Worm (Caenorhabditis elegans): ENCODE measurements around the gene scl-5.

DNA sequence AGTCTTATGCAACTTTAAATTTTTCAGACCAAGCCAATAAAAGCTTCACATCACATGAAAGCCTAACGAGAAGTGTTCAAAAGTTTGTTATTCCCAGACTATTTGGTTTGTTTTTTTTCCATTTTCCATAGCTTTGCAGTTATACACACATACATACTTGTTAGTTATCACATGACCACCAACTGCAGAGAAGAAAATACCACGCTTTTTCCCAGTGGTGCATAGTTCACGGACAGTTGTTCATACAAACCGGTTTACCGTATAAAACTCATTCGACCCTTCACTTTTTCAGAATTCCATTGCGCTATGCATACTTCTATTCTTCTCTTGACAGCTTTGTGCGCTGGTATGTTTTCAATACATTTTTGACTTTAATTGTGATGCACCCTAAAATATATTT lies at the start of gene scl-5:
- TF ChIP-seq dao-5 (tag; optimal IDR thresholded peaks at IDR 0.05), result no peak
- TF ChIP-seq W03F9.2 (tag; optimal IDR thresholded peaks at IDR 0.05), result no peak
